Fruit fly (Drosophila melanogaster) whole organism, larva: Measurements from ENCODE around the gene inc.

ENCODE experiments used
- noc ChIP-seq: fragments of 200-800 bp; sonication (Bioruptor generic); optimal IDR thresholded peaks from 3 replicates; lab custom pipeline; 2019; ENCODE audit warnings: missing biosample characterization, mild to moderate bottlenecking, missing genetic modification characterization, moderate library complexity

inc gene

DNA sequence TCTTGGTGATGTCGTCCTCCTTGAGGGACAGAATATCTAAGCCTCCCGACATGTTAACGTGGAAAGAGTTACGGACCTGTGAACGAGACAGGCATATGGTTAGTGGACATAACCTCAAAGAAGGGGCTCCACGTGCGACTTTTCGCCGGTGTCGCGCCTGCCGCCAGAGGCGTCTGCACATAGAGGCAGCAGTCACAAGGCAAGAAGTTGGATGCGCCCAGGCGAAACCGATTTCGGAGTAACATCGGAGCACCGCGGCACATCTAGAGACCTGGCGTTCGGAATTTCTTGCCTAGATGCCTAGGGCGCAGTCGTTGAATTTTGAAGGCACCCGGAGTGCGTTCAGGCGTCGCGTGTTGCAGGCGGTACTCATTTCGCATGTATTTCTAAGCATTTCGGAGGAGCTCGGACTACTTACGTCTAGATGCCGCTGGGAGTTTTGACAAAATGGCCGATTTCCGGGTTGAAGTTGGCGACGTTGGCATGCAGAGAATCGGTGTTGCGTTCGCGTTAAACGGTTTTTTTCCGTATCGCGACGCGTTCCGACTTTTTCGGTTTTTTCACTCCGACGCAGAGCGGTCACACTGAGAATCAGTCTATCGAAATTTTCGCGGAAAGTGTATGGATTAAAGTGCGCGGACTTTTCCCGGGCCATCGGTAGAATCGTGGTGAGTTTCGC is at the start of gene inc, which contains the start of gene sta:
Gene inc (plus strand): TSS at position 640 of the 679 bp plus-strand sequence.
Gene sta (minus strand): TSS at position 574 of the 679 bp plus-strand sequence.
- TF ChIP-seq noc (tag; lab: Kevin White, UChicago), result peak; percentile 59

DNA sequence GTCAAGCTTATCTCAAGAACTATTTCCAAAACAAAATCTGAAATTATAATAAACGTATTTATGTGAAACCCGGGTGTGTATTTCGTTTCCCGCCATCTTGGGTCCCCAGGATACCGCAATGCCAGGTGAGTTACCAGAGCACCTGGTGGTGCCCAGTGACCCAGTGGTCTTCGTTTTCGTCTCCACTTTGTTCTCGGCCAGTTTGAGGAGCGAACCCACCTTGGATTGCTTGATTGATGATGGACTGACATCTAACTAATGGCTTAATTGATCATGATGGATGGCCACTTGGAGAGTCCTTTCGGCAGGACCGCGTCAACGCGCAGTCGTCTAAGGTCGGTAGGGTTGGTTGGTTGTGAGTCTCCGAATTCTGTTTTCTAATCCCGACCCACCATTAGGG is 31.1 kb upstream of the inc start, which contains the start of gene Gr2a:
Gene Gr2a (plus strand): TSS at position 301 of the 400 bp plus-strand sequence.
- no peak for TF ChIP-seq noc (tag; lab: Kevin White, UChicago)

DNA sequence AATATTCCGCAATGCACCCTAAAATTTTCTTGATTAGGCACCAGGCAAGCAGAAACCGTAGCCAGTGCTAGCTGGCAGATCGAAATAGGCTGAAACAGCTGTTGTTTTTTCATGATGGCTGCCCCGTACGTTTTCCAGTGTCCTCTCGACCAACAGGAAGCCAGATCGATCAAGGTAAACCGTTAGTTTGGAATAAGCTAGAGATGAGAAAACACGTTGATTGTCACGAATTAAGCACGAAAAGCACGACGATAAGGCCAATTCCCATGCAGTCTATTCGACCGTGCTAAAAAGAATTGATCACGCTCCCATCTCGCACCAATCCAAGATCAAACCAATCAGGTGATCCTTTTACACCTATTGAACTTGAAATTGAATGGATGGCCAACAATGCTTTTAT is 28.4 kb upstream of the inc start:
- no peak for TF ChIP-seq noc (tag; lab: Kevin White, UChicago)

DNA sequence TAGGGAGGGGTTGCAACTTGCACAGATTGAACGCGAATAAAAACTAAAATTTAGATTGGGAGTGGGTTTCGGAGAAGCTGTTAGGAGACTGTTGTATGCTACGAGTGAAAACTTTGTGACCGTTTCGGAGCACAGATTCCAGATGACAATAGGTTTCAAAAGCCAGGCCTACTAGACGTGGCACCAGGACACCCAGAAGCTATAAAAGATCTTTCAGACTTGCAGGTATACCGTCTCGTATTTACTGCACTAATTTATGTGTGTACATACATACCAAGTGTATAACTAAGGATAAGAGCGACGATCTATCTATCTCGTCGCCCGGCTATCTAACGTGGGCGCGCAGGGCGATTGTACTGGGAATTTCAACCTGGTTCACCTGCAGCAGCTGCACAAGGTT is 26.3 kb upstream of the inc start, which contains the start of gene CG14785:
Gene CG14785 (minus strand): TSS at position 101 of the 400 bp plus-strand sequence.
- no peak for TF ChIP-seq noc (tag; lab: Kevin White, UChicago)

DNA sequence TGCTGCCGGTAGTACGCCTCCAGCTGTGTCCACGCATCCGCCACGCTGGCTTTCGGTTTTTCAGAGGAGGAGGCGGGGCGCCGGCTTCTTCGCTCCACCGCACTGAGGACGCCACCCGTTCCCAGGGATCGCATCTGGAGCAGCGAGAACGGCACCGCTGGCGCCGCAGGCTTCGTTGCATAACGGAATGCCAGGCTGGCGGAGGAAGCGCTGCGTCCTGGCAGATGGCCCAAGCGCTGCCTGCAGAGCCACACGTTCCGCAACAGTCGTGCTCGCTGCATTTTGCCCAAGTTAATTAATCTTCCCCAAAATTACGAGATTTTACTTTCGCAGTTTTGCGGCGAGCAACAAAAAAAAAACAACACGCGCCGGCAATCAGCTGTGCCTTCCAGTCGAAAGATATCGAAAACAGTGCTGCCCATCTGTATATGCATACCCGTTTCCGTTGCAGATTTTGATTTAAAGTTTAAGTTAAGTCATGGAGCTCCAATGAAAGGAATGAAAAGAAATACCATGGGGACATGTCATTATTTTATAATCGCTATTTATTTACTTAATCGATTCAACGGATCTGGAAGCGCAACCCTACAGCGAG is 22.9 kb upstream of the inc start, which contains the start of gene Lrpprc2:
Gene Lrpprc2 (minus strand): TSS at position 340 of the 595 bp plus-strand sequence.
- no peak for TF ChIP-seq noc (tag; lab: Kevin White, UChicago)

DNA sequence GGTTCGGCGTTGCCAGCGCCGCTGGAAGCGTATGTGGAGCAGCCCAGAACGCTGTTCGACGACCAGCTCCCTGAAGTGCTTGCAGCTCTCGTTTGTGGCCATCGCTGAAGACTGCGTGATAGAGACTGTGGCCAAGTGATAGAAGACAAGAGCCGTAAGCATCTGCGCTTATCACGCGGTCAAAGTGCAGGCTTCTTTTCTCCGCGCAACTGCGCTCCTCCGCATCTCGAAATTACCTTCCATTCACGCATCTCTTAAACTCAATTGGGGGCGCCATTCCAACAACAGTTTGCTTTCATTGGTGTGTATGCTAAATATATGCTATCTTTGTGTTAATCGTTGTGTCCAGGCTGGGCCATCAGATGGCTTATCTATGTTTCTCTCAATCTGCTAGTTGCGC is 21.7 kb upstream of the inc start, which contains the start of gene CG14787:
Gene CG14787 (minus strand): TSS at position 133 of the 400 bp plus-strand sequence.
- no peak for TF ChIP-seq noc (tag; lab: Kevin White, UChicago)

DNA sequence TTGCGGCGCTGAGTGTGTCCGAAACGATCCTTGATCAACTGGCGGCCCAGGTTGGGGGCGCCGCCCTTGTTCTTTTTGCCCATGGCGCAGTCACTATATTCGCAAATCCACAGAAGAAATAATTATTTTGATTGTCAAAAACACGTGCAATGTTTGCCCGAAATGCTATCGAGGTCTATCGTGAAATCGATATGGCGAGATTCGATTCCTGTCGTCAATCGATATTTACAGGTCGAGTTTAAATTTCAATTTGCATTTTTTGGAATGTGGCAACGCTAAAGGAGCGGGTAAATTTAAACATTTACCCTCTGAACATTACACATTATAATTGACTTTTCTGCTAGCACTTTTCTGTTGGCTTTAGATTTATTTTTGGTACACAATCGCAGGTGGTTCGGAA is 19.2 kb upstream of the inc start, which contains the start of gene Ns3:
Gene Ns3 (minus strand): TSS at position 188 of the 400 bp plus-strand sequence.
- TF ChIP-seq noc (tag; lab: Kevin White, UChicago), result no peak

DNA sequence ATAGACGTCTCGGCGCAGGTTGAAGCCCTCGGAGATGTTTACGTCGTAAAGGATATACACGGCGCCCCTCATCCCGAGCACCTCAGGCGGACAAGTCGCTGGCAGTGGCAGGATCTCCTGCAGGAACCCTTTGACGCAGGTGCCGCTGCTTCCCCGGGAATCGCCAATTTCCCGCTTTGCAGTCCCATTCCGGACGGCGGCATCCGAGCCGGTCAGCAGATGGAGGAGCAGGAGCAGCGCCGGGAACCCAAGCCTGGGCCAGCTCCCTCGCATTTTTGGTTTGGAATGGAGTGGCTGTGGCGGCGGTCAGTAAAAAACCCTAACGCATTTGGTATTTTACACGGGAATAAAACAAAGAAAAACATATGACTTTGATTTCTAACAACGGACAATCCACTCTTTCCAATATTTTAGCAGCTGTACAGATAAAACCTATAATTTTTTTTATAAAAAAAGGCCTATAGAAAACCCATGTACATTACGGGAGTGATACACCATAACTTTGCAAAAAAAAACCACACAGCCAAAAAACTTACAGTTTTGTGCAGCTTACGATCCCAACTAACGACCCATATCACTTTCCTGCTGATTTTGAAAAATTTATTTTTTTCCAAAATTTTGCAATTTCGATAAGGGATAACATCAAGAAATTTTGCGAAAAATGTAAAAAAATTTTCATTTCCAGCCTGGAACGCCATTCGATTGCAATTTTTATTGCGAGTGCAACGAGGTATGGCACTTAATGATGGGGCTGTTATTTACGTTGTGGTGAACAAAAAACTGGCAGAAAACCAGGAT is 17.4 kb upstream of the inc start, which contains the start of the genes O-fut2 and CG14777:
Gene O-fut2 (minus strand): TSS at position 290 of the 798 bp plus-strand sequence.
Gene CG14777 (plus strand): TSS at position 428 of the 798 bp plus-strand sequence.
- no peak for TF ChIP-seq noc (tag; lab: Kevin White, UChicago)

DNA sequence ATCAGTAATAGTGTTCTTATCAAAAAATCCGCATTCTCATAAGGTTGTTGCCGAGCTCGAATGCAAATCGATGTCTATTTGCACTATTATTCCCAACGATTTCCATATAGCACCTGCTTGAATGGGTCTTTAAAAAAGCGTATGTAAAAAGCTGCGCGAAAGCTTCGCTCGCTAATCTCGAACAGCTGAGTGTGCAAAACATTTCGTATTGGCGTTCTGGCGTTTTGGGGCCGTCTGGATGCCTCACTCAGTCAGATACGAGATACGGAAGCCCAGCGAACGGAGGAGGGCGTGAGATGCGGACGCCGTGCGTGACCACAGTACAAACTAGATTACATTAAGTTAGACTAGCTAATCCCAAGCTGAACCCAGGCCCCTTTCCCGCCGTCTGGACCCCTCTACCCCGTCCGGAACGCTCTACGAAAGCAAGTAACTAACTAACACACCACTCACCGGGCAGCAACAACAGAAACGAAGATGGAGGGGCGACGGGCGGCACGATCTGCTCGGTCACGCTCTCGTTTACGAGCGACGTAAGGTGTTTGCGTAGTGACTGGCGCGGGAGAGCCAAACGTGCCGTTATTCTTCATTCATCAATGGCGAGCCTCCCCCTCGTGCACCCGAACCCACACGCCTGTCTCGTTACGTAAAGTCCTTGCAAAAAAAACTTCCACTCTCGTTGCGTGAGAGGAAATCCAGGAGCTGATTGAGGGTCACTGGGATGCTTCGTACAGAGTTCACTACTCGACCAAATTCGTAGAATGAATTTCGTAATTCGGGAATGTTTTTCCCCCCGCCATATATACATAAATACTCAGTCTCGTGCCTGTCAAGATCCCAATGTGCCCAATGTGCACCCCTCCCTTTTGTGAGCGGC is 16.5 kb upstream of the inc start:
- peak; percentile 22 for TF ChIP-seq noc (tag; lab: Kevin White, UChicago)

DNA sequence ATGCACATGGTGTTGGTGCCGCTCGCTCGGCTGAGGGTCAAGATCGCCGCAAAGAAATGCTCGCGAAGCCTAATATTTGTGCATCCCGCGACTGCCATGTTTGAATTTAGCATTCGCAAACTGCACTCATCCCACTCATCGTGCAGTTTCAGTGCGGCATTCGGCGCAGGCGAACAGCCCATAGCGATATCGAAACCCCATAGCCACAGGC is 16.0 kb upstream of the inc start, which contains the start of gene CG14778:
Gene CG14778 (plus strand): TSS at position 112 of the 211 bp plus-strand sequence.
- no peak for TF ChIP-seq noc (tag; lab: Kevin White, UChicago)

DNA sequence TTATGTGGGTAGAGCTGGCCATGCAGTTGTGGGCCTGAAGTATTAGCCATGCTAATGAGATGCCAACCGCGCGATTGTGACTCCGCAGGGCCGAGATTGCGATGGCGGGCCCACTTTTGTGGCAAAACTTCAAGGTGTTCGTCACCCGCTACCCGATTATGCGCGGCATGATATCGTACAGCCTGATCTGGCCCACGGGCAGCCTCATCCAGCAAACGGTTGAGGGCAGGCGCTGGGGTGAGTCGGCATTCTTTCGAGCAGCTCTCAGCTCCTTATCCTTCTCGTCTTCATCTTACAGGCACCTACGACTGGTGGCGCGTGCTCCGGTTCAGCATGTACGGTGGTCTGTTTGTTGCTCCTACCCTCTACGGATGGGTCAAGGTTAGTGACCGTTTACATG is 13.6 kb upstream of the inc start, which contains the start of gene CG32808:
Gene CG32808 (minus strand): TSS at position 101 of the 400 bp plus-strand sequence.
- no peak for TF ChIP-seq noc (tag; lab: Kevin White, UChicago)

DNA sequence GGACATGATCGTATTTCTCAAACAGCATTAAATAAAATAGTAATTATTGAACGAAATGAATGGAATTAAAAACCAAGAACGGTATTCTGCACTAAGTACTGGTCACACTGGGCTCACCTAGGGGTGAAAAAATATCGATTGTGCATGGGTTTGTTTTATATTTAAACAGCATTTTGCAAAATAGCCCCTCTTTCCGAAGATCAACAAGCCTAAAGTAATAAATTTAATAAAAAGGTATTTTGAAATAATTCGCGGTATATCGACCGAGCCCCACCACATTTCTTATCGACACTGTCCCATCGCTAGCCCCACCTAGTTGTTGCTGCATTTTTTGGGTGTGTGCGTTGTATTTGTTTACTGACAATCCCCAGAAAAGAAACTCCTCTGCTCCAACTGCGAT is 12.7 kb upstream of the inc start, which contains the start of gene pck:
Gene pck (plus strand): TSS at position 105 of the 400 bp plus-strand sequence.
- TF ChIP-seq noc (tag; lab: Kevin White, UChicago), result peak; percentile 47

DNA sequence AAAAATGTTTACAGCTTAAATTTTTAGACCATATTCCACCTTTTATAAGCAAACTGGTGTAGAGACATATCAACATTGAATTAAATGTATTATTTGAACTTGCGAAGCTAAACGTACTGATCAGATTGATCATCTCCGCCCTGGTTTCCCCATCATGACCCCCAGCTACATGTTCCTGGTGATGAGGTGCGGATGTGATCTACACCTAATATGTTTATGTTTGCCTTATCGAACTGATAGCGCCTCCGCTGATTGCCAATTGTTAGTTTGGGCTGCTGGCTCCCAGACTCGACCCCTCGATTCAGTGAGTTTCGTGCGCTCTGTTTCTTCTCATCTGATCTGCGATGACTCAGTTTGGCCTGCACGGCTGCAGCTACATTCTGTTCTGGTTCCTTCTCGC is 11.1 kb upstream of the inc start, which contains the start of gene CG14780:
Gene CG14780 (plus strand): TSS at position 301 of the 400 bp plus-strand sequence.
- TF ChIP-seq noc (tag; lab: Kevin White, UChicago), result no peak

DNA sequence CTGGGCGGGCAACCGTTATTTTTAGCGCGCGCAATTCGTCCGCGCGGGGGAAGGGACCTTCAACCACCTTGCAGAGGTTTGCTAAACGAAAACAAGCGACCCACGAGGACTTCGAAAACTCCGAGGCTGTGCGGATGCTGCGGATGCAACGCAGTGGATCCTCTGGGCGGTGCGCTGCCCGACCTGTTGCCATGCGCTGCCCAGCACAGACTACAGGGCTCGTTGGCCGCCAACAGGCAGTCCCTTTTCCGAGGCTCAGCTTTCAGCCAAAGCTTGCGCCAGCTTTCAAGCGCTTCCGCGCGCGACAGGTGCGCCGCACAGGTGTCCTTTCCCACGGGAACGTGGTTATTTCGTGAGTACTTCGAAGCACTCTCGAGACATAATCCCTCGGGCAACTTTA is 6.8 kb upstream of the inc start:
- no peak for TF ChIP-seq noc (tag; lab: Kevin White, UChicago)
